Fruit fly (Drosophila melanogaster) whole organism, embryonic: ENCODE results near the gene CG7294.

Experiments
- Asciz ChIP-seq: fragments of 200-800 bp; sonication (Bioruptor generic); optimal IDR thresholded peaks from 2 replicates; lab custom pipeline; 2017; ENCODE audit warnings: missing biosample characterization, mild to moderate bottlenecking, missing genetic modification characterization, missing genetic modification reagents
- Blimp-1 ChIP-seq: fragments of 200-800 bp; sonication (Bioruptor generic); optimal IDR thresholded peaks from 3 replicates; lab custom pipeline; 2018; ENCODE audit warnings: missing biosample characterization, missing genetic modification characterization, mild to moderate bottlenecking, moderate library complexity, missing genetic modification reagents
- CG10209 ChIP-seq: fragments of 200-800 bp; sonication (Bioruptor generic); optimal IDR thresholded peaks from 3 replicates; lab custom pipeline; 2017; ENCODE audit warnings: missing biosample characterization, mild to moderate bottlenecking, missing genetic modification characterization, missing genetic modification reagents
- CG10267 ChIP-seq: fragments of 200-800 bp; sonication (Bioruptor generic); optimal IDR thresholded peaks from 2 replicates; lab custom pipeline; 2018; ENCODE audit warnings: missing biosample characterization, mild to moderate bottlenecking, missing genetic modification characterization, moderate library complexity
- CG11504 ChIP-seq: fragments of 200-800 bp; sonication (Bioruptor generic); optimal IDR thresholded peaks from 3 replicates; lab custom pipeline; 2019; ENCODE audit warnings: missing biosample characterization, mild to moderate bottlenecking, missing genetic modification characterization, moderate library complexity
- CG12391 ChIP-seq: fragments of 200-800 bp; sonication (Bioruptor generic); optimal IDR thresholded peaks from 3 replicates; lab custom pipeline; 2018; ENCODE audit warnings: missing biosample characterization, mild to moderate bottlenecking, missing genetic modification characterization, moderate library complexity
- CG12659 ChIP-seq: fragments of 200-800 bp; sonication (Bioruptor generic); optimal IDR thresholded peaks from 3 replicates; lab custom pipeline; 2017; ENCODE audit warnings: mild to moderate bottlenecking, missing biosample characterization, missing genetic modification reagents, missing genetic modification characterization
- CG13424 ChIP-seq: fragments of 200-800 bp; sonication (Bioruptor generic); optimal IDR thresholded peaks from 2 replicates; lab custom pipeline; 2019; ENCODE audit warnings: missing biosample characterization, mild to moderate bottlenecking, missing genetic modification characterization, moderate library complexity
- CG13894 ChIP-seq: fragments of 200-800 bp; sonication (Bioruptor generic); optimal IDR thresholded peaks from 3 replicates; lab custom pipeline; 2018; ENCODE audit warnings: missing biosample characterization, mild to moderate bottlenecking, missing genetic modification characterization, moderate library complexity
- CG14710 ChIP-seq: fragments of 200-800 bp; sonication (Bioruptor generic); optimal IDR thresholded peaks from 3 replicates; lab custom pipeline; 2019; ENCODE audit warnings: missing biosample characterization, mild to moderate bottlenecking, missing genetic modification characterization, moderate library complexity
- CG15479 ChIP-seq: fragments of 200-800 bp; sonication (Bioruptor generic); optimal IDR thresholded peaks from 3 replicates; lab custom pipeline; 2019; ENCODE audit warnings: missing biosample characterization, mild to moderate bottlenecking, missing genetic modification characterization, moderate library complexity
- CG17359 ChIP-seq: fragments of 200-800 bp; sonication (Bioruptor generic); optimal IDR thresholded peaks from 3 replicates; lab custom pipeline; 2018; ENCODE audit warnings: missing biosample characterization, mild to moderate bottlenecking, missing genetic modification characterization, moderate library complexity
- CG17361 ChIP-seq: fragments of 200-800 bp; sonication (Bioruptor generic); IDR thresholded peaks from 3 replicates; pipeline ENCODE4 v1.3.6; 2022; ENCODE audit warnings: missing biosample characterization, missing genetic modification characterization
- CG17612 ChIP-seq: fragments of 200-800 bp; sonication (Bioruptor generic); IDR thresholded peaks from 2 replicates; pipeline ENCODE4 v1.3.6; 2022; ENCODE audit warnings: missing biosample characterization, missing genetic modification characterization
- CG17829 ChIP-seq: fragments of 200-800 bp; optimal IDR thresholded peaks from 2 replicates; lab custom pipeline; 2019; ENCODE audit warnings: missing biosample characterization, mild to moderate bottlenecking, missing genetic modification characterization, moderate library complexity
- CG2712 ChIP-seq: fragments of 200-800 bp; optimal IDR thresholded peaks from 3 replicates; lab custom pipeline; 2019; ENCODE audit warnings: missing biosample characterization, mild to moderate bottlenecking, missing genetic modification characterization, moderate library complexity
- CG31441 ChIP-seq: fragments of 200-800 bp; sonication (Bioruptor generic); IDR thresholded peaks from 2 replicates; pipeline ENCODE4 v1.3.6; 2022; ENCODE audit warnings: missing biosample characterization, missing genetic modification characterization
- CG3163 ChIP-seq: fragments of 200-800 bp; sonication (Bioruptor generic); optimal IDR thresholded peaks from 3 replicates; lab custom pipeline; 2016; ENCODE audit warnings: missing biosample characterization, missing genetic modification characterization
- CG3281 ChIP-seq: fragments of 200-800 bp; sonication (Bioruptor generic); optimal IDR thresholded peaks from 3 replicates; lab custom pipeline; 2017; ENCODE audit warnings: missing biosample characterization, mild to moderate bottlenecking, missing genetic modification characterization
- CG33557 ChIP-seq: fragments of 200-800 bp; sonication (Bioruptor generic); optimal IDR thresholded peaks from 2 replicates; lab custom pipeline; 2019; ENCODE audit warnings: missing biosample characterization, mild to moderate bottlenecking, missing genetic modification characterization, moderate library complexity
- CG7839 ChIP-seq: fragments of 200-800 bp; sonication (Bioruptor generic); optimal IDR thresholded peaks from 3 replicates; lab custom pipeline; 2018; ENCODE audit warnings: missing biosample characterization, mild to moderate bottlenecking, missing genetic modification characterization, moderate library complexity
- CG8924 ChIP-seq: fragments of 200-800 bp; optimal IDR thresholded peaks from 3 replicates; lab custom pipeline; 2019; ENCODE audit warnings: missing biosample characterization, mild to moderate bottlenecking, missing genetic modification characterization, moderate library complexity
- CG9727 ChIP-seq: fragments of 200-800 bp; sonication (Bioruptor generic); optimal IDR thresholded peaks from 3 replicates; lab custom pipeline; 2017; ENCODE audit warnings: missing biosample characterization, mild to moderate bottlenecking, missing genetic modification characterization
- Chrac-16 ChIP-seq: fragments of 200-800 bp; sonication (Bioruptor generic); optimal IDR thresholded peaks from 3 replicates; lab custom pipeline; 2016; ENCODE audit warnings: missing biosample characterization, missing genetic modification characterization
- D19A ChIP-seq: fragments of 200-800 bp; optimal IDR thresholded peaks from 3 replicates; lab custom pipeline; 2019; ENCODE audit warnings: missing biosample characterization, mild to moderate bottlenecking, missing genetic modification characterization, moderate library complexity
- Dek ChIP-seq: fragments of 200-800 bp; sonication (Bioruptor generic); optimal IDR thresholded peaks from 3 replicates; lab custom pipeline; 2019; ENCODE audit warnings: missing biosample characterization, mild to moderate bottlenecking, missing genetic modification characterization, moderate library complexity
- Hr51 ChIP-seq, 2 experiments: fragments of 200-800 bp; sonication (Bioruptor generic); optimal IDR thresholded peaks; 2 replicates in 1 of 2; 3 replicates in 1 of 2; lab custom pipeline; 2016 to 2018; ENCODE audit warnings: missing biosample characterization in 2 of 2, missing genetic modification characterization in 2 of 2, mild to moderate bottlenecking in 1 of 2, moderate library complexity in 1 of 2
- Meics ChIP-seq: fragments of 200-800 bp; sonication (Bioruptor generic); optimal IDR thresholded peaks from 2 replicates; lab custom pipeline; 2017; ENCODE audit warnings: missing biosample characterization, mild to moderate bottlenecking, missing genetic modification characterization
- Oli ChIP-seq: fragments of 200-800 bp; sonication (Bioruptor generic); optimal IDR thresholded peaks from 2 replicates; lab custom pipeline; 2018; ENCODE audit warnings: missing biosample characterization, mild to moderate bottlenecking, missing genetic modification characterization, moderate library complexity
- PHDP ChIP-seq: fragments of 200-800 bp; sonication (Bioruptor generic); optimal IDR thresholded peaks from 3 replicates; lab custom pipeline; 2018; ENCODE audit warnings: missing biosample characterization, mild to moderate bottlenecking, missing genetic modification characterization, moderate library complexity
- Scr ChIP-seq: fragments of 200-800 bp; sonication (Bioruptor generic); IDR thresholded peaks from 2 replicates; pipeline ENCODE4 v1.3.6; 2022; ENCODE audit warnings: missing biosample characterization, missing genetic modification characterization; ENCODE audit not compliant: partially characterized antibody
- Side ChIP-seq: fragments of 200-800 bp; sonication (Bioruptor generic); optimal IDR thresholded peaks from 2 replicates; lab custom pipeline; 2016; ENCODE audit warnings: missing biosample characterization, missing genetic modification characterization
- Ssrp ChIP-seq: fragments of 200-800 bp; sonication (Bioruptor generic); optimal IDR thresholded peaks from 2 replicates; lab custom pipeline; 2018; ENCODE audit warnings: missing biosample characterization, mild to moderate bottlenecking, missing genetic modification characterization, moderate library complexity
- abd-A ChIP-seq: fragments of 200-800 bp; sonication (Bioruptor generic); optimal IDR thresholded peaks from 3 replicates; lab custom pipeline; 2019; ENCODE audit warnings: missing biosample characterization, mild to moderate bottlenecking, missing genetic modification characterization, moderate library complexity
- ara ChIP-seq: fragments of 200-800 bp; sonication (Bioruptor generic); IDR thresholded peaks from 2 replicates; pipeline ENCODE4 v1.3.6; 2022; ENCODE audit warnings: missing biosample characterization, missing genetic modification characterization
- dmrt99B ChIP-seq: fragments of 200-800 bp; sonication (Bioruptor generic); optimal IDR thresholded peaks from 2 replicates; lab custom pipeline; 2018; ENCODE audit warnings: missing biosample characterization, mild to moderate bottlenecking, missing genetic modification characterization, moderate library complexity
- dysf ChIP-seq: fragments of 200-800 bp; sonication (Bioruptor generic); IDR thresholded peaks from 3 replicates; pipeline ENCODE4 v1.3.6; 2022; ENCODE audit warnings: missing biosample characterization, missing genetic modification characterization
- grau ChIP-seq: fragments of 200-800 bp; optimal IDR thresholded peaks from 3 replicates; lab custom pipeline; 2019; ENCODE audit warnings: missing biosample characterization, mild to moderate bottlenecking, missing genetic modification characterization, moderate library complexity
- grn ChIP-seq: fragments of 200-800 bp; sonication (Bioruptor generic); optimal IDR thresholded peaks from 3 replicates; lab custom pipeline; 2017; ENCODE audit warnings: missing biosample characterization, missing genetic modification characterization
- lola ChIP-seq, 3 experiments: fragments of >200 bp in 2 of 3; fragments of 200-800 bp in 1 of 3; sonication (Bioruptor generic) in 1 of 3; optimal IDR thresholded peaks; 2 replicates each; lab custom pipeline; 2017 to 2019; ENCODE audit warnings: missing biosample characterization in 3 of 3, missing genetic modification characterization in 3 of 3, mild to moderate bottlenecking in 1 of 3, moderate library complexity in 1 of 3
- nmo ChIP-seq: fragments of 200-800 bp; sonication (Bioruptor generic); optimal IDR thresholded peaks from 2 replicates; lab custom pipeline; 2018; ENCODE audit warnings: missing biosample characterization, mild to moderate bottlenecking, missing genetic modification characterization, moderate library complexity
- phol ChIP-seq: fragments of 200-800 bp; sonication (Bioruptor generic); optimal IDR thresholded peaks from 3 replicates; lab custom pipeline; 2018; ENCODE audit warnings: missing biosample characterization, mild to moderate bottlenecking, missing genetic modification characterization, moderate library complexity
- row ChIP-seq: fragments of 200-800 bp; sonication (Bioruptor generic); IDR thresholded peaks from 3 replicates; pipeline ENCODE4 v1.3.6; 2022; ENCODE audit warnings: missing biosample characterization, missing genetic modification characterization
- sd ChIP-seq: fragments of 200-800 bp; sonication (Bioruptor generic); optimal IDR thresholded peaks from 3 replicates; lab custom pipeline; 2018; ENCODE audit warnings: missing biosample characterization, mild to moderate bottlenecking, missing genetic modification characterization, moderate library complexity
- seq ChIP-seq: fragments of 200-800 bp; sonication (Bioruptor generic); IDR thresholded peaks from 2 replicates; pipeline ENCODE4 v1.3.6; 2022; ENCODE audit warnings: missing biosample characterization, missing genetic modification characterization
- sr ChIP-seq: fragments of 200-800 bp; sonication (Bioruptor generic); IDR thresholded peaks from 3 replicates; pipeline ENCODE4 v1.3.6; 2022; ENCODE audit warnings: missing biosample characterization, missing genetic modification characterization
- z ChIP-seq: fragments of 200-800 bp; sonication (Bioruptor generic); IDR thresholded peaks from 3 replicates; pipeline ENCODE4 v1.3.6; 2022; ENCODE audit warnings: missing biosample characterization, missing genetic modification characterization

Gene CG7294

dm6 chr2L:10689221-10690034 lies at the start of gene CG7294:
Gene CG7294, minus strand, starts transcription at chr2L:10689271.
- TF ChIP-seq D19A (peak; percentile 45), CG17612 (no peak), Blimp-1 (GFP tag; lab: Kevin White, UChicago) (peak; percentile 8), CG14710 (peak; percentile 20), Oli (tag; lab: Kevin White, UChicago) (peak; percentile 1), dysf (no peak), CG10209 (GFP tag; lab: Kevin White, UChicago) (peak; percentile 5), CG2712 (tag; lab: Kevin White, UChicago) (peak; percentile 63), CG10267 (tag; lab: Kevin White, UChicago) (peak; percentile 38), CG3281 (peak; percentile 18), Meics (GFP tag; lab: Kevin White, UChicago) (peak; percentile 23), Side (no peak), grau (tag; lab: Kevin White, UChicago) (peak; percentile 50), lola (GFP tag; optimal IDR thresholded peaks at IDR 0.05; lab: Kevin White, UChicago) (peak in 1 of 3 experiments; percentile 60), phol (tag; lab: Kevin White, UChicago) (peak; percentile 38), CG7839 (tag; lab: Kevin White, UChicago) (peak; percentile 28), CG9727 (GFP tag; lab: Kevin White, UChicago) (peak; percentile 13), CG17829 (tag; lab: Kevin White, UChicago) (peak; percentile 27), CG13424 (tag; lab: Kevin White, UChicago) (no peak), seq (no peak), Asciz (GFP tag; lab: Kevin White, UChicago) (peak; percentile 6), PHDP (tag; lab: Kevin White, UChicago) (peak; percentile 36), grn (peak; percentile 42), CG12659 (GFP tag; lab: Kevin White, UChicago) (peak; percentile 20), CG31441 (GFP tag; lab: Robert Waterston, UW) (peak; percentile 63), Chrac-16 (GFP tag; lab: Kevin White, UChicago) (no peak), Scr (no peak), CG17359 (tag; lab: Kevin White, UChicago) (peak; percentile 23), CG17361 (GFP tag; lab: Robert Waterston, UW) (peak; percentile 66), dmrt99B (peak; percentile 19), abd-A (tag; lab: Kevin White, UChicago) (peak; percentile 8), CG3163 (GFP tag; lab: Kevin White, UChicago) (no peak), row (GFP tag; lab: Robert Waterston, UW) (peak; percentile 21; the same call in 1 of the 3 replicates), z (GFP tag; lab: Robert Waterston, UW) (no peak), ara (GFP tag; lab: Robert Waterston, UW) (no peak), CG13894 (tag; lab: Kevin White, UChicago) (peak; percentile 38), Ssrp (tag; lab: Kevin White, UChicago) (peak; percentile 5), sr (GFP tag; lab: Robert Waterston, UW) (peak; percentile 72; the same call in 2 of the 3 replicates), CG33557 (GFP tag; lab: Kevin White, UChicago) (peak; percentile 11), sd (tag; lab: Kevin White, UChicago) (peak; percentile 84), Dek (tag; lab: Kevin White, UChicago) (peak; percentile 10), nmo (GFP tag; lab: Kevin White, UChicago) (peak; percentile 37), Hr51 (GFP tag; optimal IDR thresholded peaks at IDR 0.05; lab: Kevin White, UChicago) (peak in 1 of 2 experiments; percentile 28), CG11504 (tag; lab: Kevin White, UChicago) (peak; percentile 60), CG15479 (no peak), CG8924 (peak; percentile 25), CG12391 (tag; lab: Kevin White, UChicago) (peak; percentile 37)
